Worm (Caenorhabditis elegans) whole organism, L3 larva: ENCODE results near the gene dagl-2.

Experiments used
- ceh-9 ChIP-seq: sonication (generic microtip); optimal IDR thresholded peaks from 2 replicates; lab custom pipeline; 2018; ENCODE audit warnings: missing biosample characterization, missing genetic modification characterization
- lin-15B ChIP-seq: fragments of 150-350 bp; optimal IDR thresholded peaks from 2 replicates; lab custom pipeline; 2014; ENCODE audit warnings: missing biosample characterization, missing genetic modification characterization
- mdl-1 ChIP-seq: fragments of 150-350 bp; optimal IDR thresholded peaks from 2 replicates; lab custom pipeline; 2014; ENCODE audit warnings: missing biosample characterization, missing genetic modification characterization
- nhr-23 ChIP-seq: fragments of 150-350 bp; optimal IDR thresholded peaks from 2 replicates; lab custom pipeline; 2014; ENCODE audit warnings: missing biosample characterization, missing genetic modification reagents, missing genetic modification characterization
- nhr-28 ChIP-seq: fragments of 150-350 bp; optimal IDR thresholded peaks from 2 replicates; lab custom pipeline; 2014; ENCODE audit warnings: missing biosample characterization, missing genetic modification characterization
- nhr-77 ChIP-seq: fragments of 150-350 bp; optimal IDR thresholded peaks from 2 replicates; lab custom pipeline; 2014; ENCODE audit warnings: missing biosample characterization, missing genetic modification characterization
- snpc-4 ChIP-seq: fragments of 150-350 bp; optimal IDR thresholded peaks from 2 replicates; lab custom pipeline; 2014; ENCODE audit warnings: missing biosample characterization, missing genetic modification characterization
- unc-62 ChIP-seq: fragments of 150-350 bp; sonication (generic microtip); optimal IDR thresholded peaks from 4 replicates; lab custom pipeline; 2014; ENCODE audit warnings: missing biosample characterization, missing genetic modification reagents, missing genetic modification characterization

DNA sequence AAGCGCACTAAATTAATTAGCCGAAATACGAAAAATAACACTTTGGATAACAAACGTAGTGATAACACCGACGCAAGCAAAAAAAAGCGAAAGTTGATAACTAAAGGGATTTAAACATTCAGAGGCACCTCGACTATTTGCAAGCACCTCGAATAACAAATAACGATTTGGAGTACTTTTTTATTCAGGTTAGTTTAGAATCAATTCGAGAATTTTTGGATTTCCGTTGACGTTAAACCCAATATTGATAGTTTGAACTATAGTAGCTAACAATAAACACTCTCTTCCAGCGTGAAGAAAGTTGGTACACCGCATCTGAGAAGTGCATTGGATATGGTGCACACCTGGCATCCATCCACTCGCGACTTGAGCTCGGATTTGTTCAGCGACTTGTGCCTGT is 42.2 kb upstream of the dagl-2 start:
- TF ChIP-seq nhr-23 (tag; lab: Kevin White, UChicago), result no peak
- no peak for TF ChIP-seq mdl-1
- TF ChIP-seq nhr-28 (tag; lab: Kevin White, UChicago), result no peak
- TF ChIP-seq lin-15B (tag; lab: Kevin White, UChicago), result no peak
- TF ChIP-seq ceh-9, result no peak
- TF ChIP-seq nhr-77 (tag; lab: Kevin White, UChicago), result no peak
- TF ChIP-seq unc-62 (GFP tag; lab: Kevin White, UChicago), result no peak
- no peak for TF ChIP-seq snpc-4
